Fruit fly (Drosophila melanogaster) whole organism, adult: Measurements from ENCODE around the gene Nup35.

ENCODE experiments used
- CG11617 ChIP-seq: fragments of 200-800 bp; sonication (Bioruptor generic); optimal IDR thresholded peaks from 2 replicates; lab custom pipeline; 2017; ENCODE audit warnings: mild to moderate bottlenecking, missing biosample characterization, missing genetic modification reagents, missing genetic modification characterization
- CG12768 ChIP-seq: fragments of 200-800 bp; sonication (Bioruptor generic); optimal IDR thresholded peaks from 2 replicates; lab custom pipeline; 2017; ENCODE audit warnings: missing biosample characterization, missing genetic modification characterization, mild to moderate bottlenecking, moderate library complexity, missing genetic modification reagents
- CG5204 ChIP-seq: fragments of 200-800 bp; sonication (Bioruptor generic); optimal IDR thresholded peaks from 2 replicates; lab custom pipeline; 2016; ENCODE audit warnings: missing biosample characterization, missing genetic modification characterization
- CG7101 ChIP-seq: fragments of 200-800 bp; sonication (Bioruptor generic); optimal IDR thresholded peaks from 2 replicates; lab custom pipeline; 2018; ENCODE audit warnings: missing biosample characterization, mild to moderate bottlenecking, missing genetic modification characterization, moderate library complexity
- Clk ChIP-seq: fragments of 200-800 bp; sonication (Bioruptor generic); optimal IDR thresholded peaks from 2 replicates; lab custom pipeline; 2017; ENCODE audit warnings: missing biosample characterization, missing genetic modification characterization
- Crg-1 ChIP-seq: fragments of 200-800 bp; sonication (Bioruptor generic); optimal IDR thresholded peaks from 2 replicates; lab custom pipeline; 2016; ENCODE audit warnings: missing biosample characterization, missing genetic modification characterization
- Hr96 ChIP-seq: fragments of 200-800 bp; sonication (Bioruptor generic); optimal IDR thresholded peaks from 2 replicates; lab custom pipeline; 2016; ENCODE audit warnings: missing biosample characterization, missing genetic modification characterization
- Mnt ChIP-seq: fragments of 200-800 bp; sonication (Bioruptor generic); optimal IDR thresholded peaks from 2 replicates; lab custom pipeline; 2016; ENCODE audit warnings: missing biosample characterization, mild to moderate bottlenecking, missing genetic modification characterization
- bab1 ChIP-seq: fragments of 200-800 bp; sonication (Bioruptor generic); optimal IDR thresholded peaks from 3 replicates; lab custom pipeline; 2019; ENCODE audit warnings: missing biosample characterization, mild to moderate bottlenecking, missing genetic modification characterization, moderate library complexity
- cic ChIP-seq: fragments of 200-800 bp; sonication (Bioruptor generic); optimal IDR thresholded peaks from 2 replicates; lab custom pipeline; 2017; ENCODE audit warnings: missing biosample characterization, mild to moderate bottlenecking, missing genetic modification characterization, moderate library complexity
- kay ChIP-seq: fragments of 200-800 bp; sonication (Bioruptor generic); peaks from one replicate; lab custom pipeline; 2016; ENCODE audit warnings: missing biosample characterization, missing genetic modification characterization, borderline replicate concordance
- tj ChIP-seq: fragments of 200-800 bp; sonication (Bioruptor generic); optimal IDR thresholded peaks from 3 replicates; lab custom pipeline; 2017; ENCODE audit warnings: missing biosample characterization, mild to moderate bottlenecking, missing genetic modification characterization, moderate library complexity

DNA sequence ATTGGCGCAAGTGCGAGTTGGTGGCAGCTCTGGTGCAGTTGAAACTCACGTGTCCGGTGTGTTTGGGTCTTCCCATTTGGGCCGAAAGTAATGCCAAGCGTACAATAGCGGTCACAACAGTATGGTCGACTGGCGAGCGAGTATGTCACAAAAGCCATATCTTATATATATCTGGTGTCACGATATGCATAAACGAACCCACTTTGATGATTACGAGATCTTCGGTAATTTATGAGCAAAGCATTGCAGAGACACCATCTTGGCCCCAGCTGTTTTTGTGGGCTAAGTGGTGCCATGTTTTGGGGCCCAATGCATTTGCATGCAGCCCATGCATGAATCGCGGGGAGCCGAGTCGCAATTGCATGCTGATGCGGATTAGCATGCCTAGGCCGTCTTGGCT lies 30.9 kb downstream of the Nup35 start:
- no peak for TF ChIP-seq CG11617 (GFP tag; lab: Kevin White, UChicago)
- no peak for TF ChIP-seq Crg-1
- TF ChIP-seq tj (GFP tag; lab: Kevin White, UChicago), result no peak
- TF ChIP-seq CG7101, result no peak
- TF ChIP-seq CG12768 (GFP tag; lab: Kevin White, UChicago), result no peak
- TF ChIP-seq Mnt (GFP tag; lab: Kevin White, UChicago), result no peak
- TF ChIP-seq bab1, result no peak
- TF ChIP-seq CG5204 (GFP tag; lab: Kevin White, UChicago), result no peak
- no peak for TF ChIP-seq Hr96 (GFP tag; lab: Kevin White, UChicago)
- no peak for TF ChIP-seq cic
- TF ChIP-seq Clk (GFP tag; lab: Kevin White, UChicago), result no peak
- TF ChIP-seq kay (GFP tag; lab: Kevin White, UChicago), result no peak
